Worm (Caenorhabditis elegans) whole organism, young adult: ENCODE measurements around the gene K11E4.6.
A peak's percentile ranks its signal among the peaks of the same experiment; 100 is the strongest.

Experiments used
- B0019.2 ChIP-seq: fragments of 200-800 bp; sonication (Bioruptor generic); conservative IDR thresholded peaks from 2 replicates; pipeline ENCODE4 v1.3.6; 2022; ENCODE audit warnings: missing genetic modification reagents, missing genetic modification characterization, missing compliant biosample characterization
- D2030.7 ChIP-seq: fragments of 200-800 bp; sonication (Bioruptor generic); IDR thresholded peaks from 2 replicates; pipeline ENCODE4 v1.3.6; 2022; ENCODE audit warnings: missing genetic modification reagents, missing genetic modification characterization, missing compliant biosample characterization
- F22D6.2 ChIP-seq: sonication (generic microtip); optimal IDR thresholded peaks from 2 replicates; lab custom pipeline; 2016; ENCODE audit warnings: mild to moderate bottlenecking, missing genetic modification characterization, missing compliant biosample characterization
- F57A8.1 ChIP-seq: fragments of 200-800 bp; sonication (Bioruptor generic); optimal IDR thresholded peaks from 2 replicates; lab custom pipeline; 2018; ENCODE audit warnings: mild to moderate bottlenecking, missing genetic modification characterization, moderate library complexity, missing compliant biosample characterization
- K11D2.4 ChIP-seq: fragments of 200-800 bp; sonication (Bioruptor generic); IDR thresholded peaks from 2 replicates; pipeline ENCODE4 v1.3.6; 2022; ENCODE audit warnings: missing genetic modification reagents, missing genetic modification characterization, missing compliant biosample characterization
- Y53G8AR.9 ChIP-seq: fragments of 200-800 bp; sonication (Bioruptor generic); conservative IDR thresholded peaks from 2 replicates; pipeline ENCODE4 v1.3.6; 2022; ENCODE audit warnings: missing genetic modification reagents, missing genetic modification characterization, missing compliant biosample characterization
- Y67H2A.10 ChIP-seq: fragments of 200-800 bp; sonication (Bioruptor generic); conservative IDR thresholded peaks from 2 replicates; pipeline ENCODE4 v1.3.6; 2022; ENCODE audit warnings: missing genetic modification reagents, missing genetic modification characterization, missing compliant biosample characterization
- Y95B8A.8 ChIP-seq: fragments of 200-800 bp; sonication (Bioruptor generic); IDR thresholded peaks from 2 replicates; pipeline ENCODE4 v1.3.6; 2022; ENCODE audit warnings: missing genetic modification reagents, missing genetic modification characterization, missing compliant biosample characterization
- ZK185.1 ChIP-seq: sonication (generic microtip); optimal IDR thresholded peaks from 2 replicates; lab custom pipeline; 2016; ENCODE audit warnings: mild to moderate bottlenecking, missing genetic modification characterization, missing compliant biosample characterization; ENCODE audit not compliant: poor library complexity, severe bottlenecking
- atf-7 ChIP-seq: sonication (generic microtip); optimal IDR thresholded peaks from 2 replicates; lab custom pipeline; 2017; ENCODE audit warnings: mild to moderate bottlenecking, missing genetic modification characterization, missing compliant biosample characterization
- bed-1 ChIP-seq: fragments of 200-800 bp; sonication (Bioruptor generic); IDR thresholded peaks from 2 replicates; pipeline ENCODE4 v1.3.6; 2022; ENCODE audit warnings: missing genetic modification reagents, missing genetic modification characterization, missing compliant biosample characterization
- cebp-1 ChIP-seq, 2 experiments: fragments of 200-800 bp in 1 of 2; sonication (Bioruptor generic) in 1 of 2; sonication (generic microtip) in 1 of 2; IDR thresholded peaks in 1 of 2; optimal IDR thresholded peaks in 1 of 2; 2 replicates each; pipeline versions ENCODE4 v1.3.6 to Lab custom; 2017 to 2022; ENCODE audit warnings: missing compliant biosample characterization in 2 of 2, missing genetic modification characterization in 2 of 2, mild to moderate bottlenecking in 1 of 2, missing genetic modification reagents in 1 of 2, moderate library complexity in 1 of 2
- ceh-100 ChIP-seq: fragments of 200-800 bp; sonication (Bioruptor generic); IDR thresholded peaks from 2 replicates; pipeline ENCODE4 v1.3.6; 2022; ENCODE audit warnings: missing genetic modification reagents, missing genetic modification characterization, missing compliant biosample characterization
- ceh-79 ChIP-seq: sonication (generic microtip); optimal IDR thresholded peaks from 2 replicates; lab custom pipeline; 2017; ENCODE audit warnings: mild to moderate bottlenecking, missing genetic modification characterization, missing compliant biosample characterization
- dpff-1 ChIP-seq: sonication (generic microtip); optimal IDR thresholded peaks from 2 replicates; lab custom pipeline; 2017; ENCODE audit warnings: mild to moderate bottlenecking, missing genetic modification characterization, missing compliant biosample characterization
- dpl-1 ChIP-seq: fragments of 150-350 bp; optimal IDR thresholded peaks from 2 replicates; lab custom pipeline; 2014; ENCODE audit warnings: missing biosample characterization, missing genetic modification reagents, missing genetic modification characterization
- egl-18 ChIP-seq: fragments of 200-800 bp; sonication (Bioruptor generic); IDR thresholded peaks from 2 replicates; pipeline ENCODE4 v1.3.6; 2022; ENCODE audit warnings: missing genetic modification reagents, missing genetic modification characterization, missing compliant biosample characterization
- egl-44 ChIP-seq: fragments of 200-800 bp; sonication (Bioruptor generic); IDR thresholded peaks from 2 replicates; pipeline ENCODE4 v1.3.6; 2022; ENCODE audit warnings: missing genetic modification reagents, missing genetic modification characterization, missing compliant biosample characterization
- ets-4 ChIP-seq: fragments of 200-800 bp; sonication (Bioruptor generic); optimal IDR thresholded peaks from 2 replicates; lab custom pipeline; 2018; ENCODE audit warnings: mild to moderate bottlenecking, missing genetic modification characterization, missing compliant biosample characterization
- fkh-3 ChIP-seq: sonication (generic microtip); optimal IDR thresholded peaks from 2 replicates; lab custom pipeline; 2016; ENCODE audit warnings: mild to moderate bottlenecking, missing genetic modification characterization, missing compliant biosample characterization
- gei-17 ChIP-seq: fragments of 200-800 bp; sonication (Bioruptor generic); optimal IDR thresholded peaks from 2 replicates; lab custom pipeline; 2018; ENCODE audit warnings: mild to moderate bottlenecking, missing genetic modification characterization, missing compliant biosample characterization
- hmg-20 ChIP-seq: fragments of 200-800 bp; sonication (Bioruptor generic); IDR thresholded peaks from 2 replicates; pipeline ENCODE4 v1.3.6; 2022; ENCODE audit warnings: missing genetic modification reagents, missing genetic modification characterization, missing compliant biosample characterization
- lin-54 ChIP-seq: fragments of 200-800 bp; sonication (Bioruptor generic); optimal IDR thresholded peaks from 2 replicates; lab custom pipeline; 2018; ENCODE audit warnings: mild to moderate bottlenecking, missing genetic modification characterization, missing compliant biosample characterization
- lir-1 ChIP-seq: fragments of 200-800 bp; sonication (Bioruptor generic); conservative IDR thresholded peaks from 2 replicates; pipeline ENCODE4 v1.3.6; 2022; ENCODE audit warnings: missing genetic modification reagents, missing genetic modification characterization, missing compliant biosample characterization
- lsl-1 ChIP-seq: fragments of 200-800 bp; sonication (Bioruptor generic); optimal IDR thresholded peaks from 2 replicates; lab custom pipeline; 2018; ENCODE audit warnings: mild to moderate bottlenecking, missing genetic modification characterization, moderate library complexity, missing compliant biosample characterization
- lsy-27 ChIP-seq: sonication (generic microtip); optimal IDR thresholded peaks from 2 replicates; lab custom pipeline; 2017; ENCODE audit warnings: missing genetic modification characterization, mild to moderate bottlenecking, missing compliant biosample characterization, antibody characterized with exemption, missing genotype, borderline replicate concordance; ENCODE audit not compliant: insufficient read depth
- madf-10 ChIP-seq: sonication (generic microtip); optimal IDR thresholded peaks from 2 replicates; lab custom pipeline; 2016; ENCODE audit warnings: mild to moderate bottlenecking, missing genetic modification characterization, missing compliant biosample characterization
- madf-6 ChIP-seq: fragments of 200-800 bp; sonication (Bioruptor generic); IDR thresholded peaks from 2 replicates; pipeline ENCODE4 v1.3.6; 2022; ENCODE audit warnings: missing genetic modification reagents, missing genetic modification characterization, missing compliant biosample characterization
- mcd-1 ChIP-seq: fragments of 200-800 bp; sonication (Bioruptor generic); IDR thresholded peaks from 2 replicates; pipeline ENCODE4 v1.3.6; 2022; ENCODE audit warnings: missing genetic modification reagents, missing genetic modification characterization, missing compliant biosample characterization
- mes-4 ChIP-seq: sonication (generic microtip); optimal IDR thresholded peaks from 2 replicates; lab custom pipeline; 2016; ENCODE audit warnings: missing genotype, missing genetic modification characterization, missing compliant biosample characterization
- mxl-1 ChIP-seq: sonication (generic microtip); optimal IDR thresholded peaks from 2 replicates; lab custom pipeline; 2016; ENCODE audit warnings: missing genetic modification characterization, missing compliant biosample characterization
- nhr-27 ChIP-seq: fragments of 200-800 bp; sonication (Bioruptor generic); optimal IDR thresholded peaks from 2 replicates; lab custom pipeline; 2018; ENCODE audit warnings: mild to moderate bottlenecking, missing genetic modification characterization, moderate library complexity, missing compliant biosample characterization
- pha-4 ChIP-seq: fragments of 150-350 bp; sonication (generic microtip); optimal IDR thresholded peaks from 2 replicates; lab custom pipeline; 2014; ENCODE audit warnings: missing biosample characterization, missing genetic modification reagents, missing genetic modification characterization
- rcor-1 ChIP-seq: fragments of 200-800 bp; sonication (Bioruptor generic); IDR thresholded peaks from 2 replicates; pipeline ENCODE4 v1.3.6; 2022; ENCODE audit warnings: missing genetic modification reagents, missing genetic modification characterization, missing compliant biosample characterization
- rec-8 ChIP-seq, 2 experiments: sonication (generic microtip); optimal IDR thresholded peaks; 2 replicates each; lab custom pipeline; 2016; ENCODE audit warnings: mild to moderate bottlenecking in 2 of 2, missing genetic modification characterization in 2 of 2, missing genetic modification reagents in 2 of 2, missing genotype in 2 of 2, missing biosample characterization in 1 of 2, missing compliant biosample characterization in 1 of 2, moderate library complexity in 1 of 2
- sdz-38 ChIP-seq: sonication (generic microtip); optimal IDR thresholded peaks from 2 replicates; lab custom pipeline; 2016; ENCODE audit warnings: missing genotype, missing genetic modification characterization, missing compliant biosample characterization
- sea-2 ChIP-seq: fragments of 200-800 bp; sonication (Bioruptor generic); IDR thresholded peaks from 2 replicates; pipeline ENCODE4 v1.3.6; 2022; ENCODE audit warnings: missing genetic modification characterization, missing compliant biosample characterization
- snpc-1.1 ChIP-seq: sonication (generic microtip); optimal IDR thresholded peaks from 2 replicates; lab custom pipeline; 2017; ENCODE audit warnings: missing genetic modification characterization, mild to moderate bottlenecking, missing compliant biosample characterization, antibody characterized with exemption, moderate library complexity, missing genotype, missing genetic modification reagents; ENCODE audit not compliant: insufficient read depth
- snpc-3.4 ChIP-seq: sonication (generic microtip); optimal IDR thresholded peaks from 2 replicates; lab custom pipeline; 2017; ENCODE audit warnings: missing genetic modification characterization, mild to moderate bottlenecking, missing compliant biosample characterization, antibody characterized with exemption, moderate library complexity, missing genotype, missing genetic modification reagents
- snpc-4 ChIP-seq, 5 experiments: fragments of 150-350 bp in 1 of 5; sonication (generic microtip) in 4 of 5; optimal IDR thresholded peaks; 2 replicates each; lab custom pipeline; 2014 to 2018; ENCODE audit warnings: missing genetic modification characterization in 5 of 5, missing biosample characterization in 3 of 5, antibody characterized with exemption in 2 of 5, mild to moderate bottlenecking in 2 of 5, missing compliant biosample characterization in 2 of 5, missing genotype in 2 of 5, moderate library complexity in 2 of 5, missing genetic modification reagents in 1 of 5
- sptf-2 ChIP-seq: fragments of 200-800 bp; sonication (Bioruptor generic); optimal IDR thresholded peaks from 2 replicates; lab custom pipeline; 2018; ENCODE audit warnings: mild to moderate bottlenecking, missing genetic modification characterization, missing compliant biosample characterization
- unc-62 ChIP-seq: fragments of 150-350 bp; optimal IDR thresholded peaks from 2 replicates; lab custom pipeline; 2014; ENCODE audit warnings: missing biosample characterization, missing genetic modification reagents, missing genetic modification characterization
- zfh-2 ChIP-seq: fragments of 200-800 bp; sonication (Bioruptor generic); conservative IDR thresholded peaks from 2 replicates; pipeline ENCODE4 v1.3.6; 2022; ENCODE audit warnings: missing genetic modification reagents, missing genetic modification characterization, missing compliant biosample characterization
- ztf-3 ChIP-seq: fragments of 200-800 bp; sonication (Bioruptor generic); optimal IDR thresholded peaks from 2 replicates; lab custom pipeline; 2018; ENCODE audit warnings: mild to moderate bottlenecking, missing genetic modification characterization, missing compliant biosample characterization
- ztf-6 ChIP-seq: fragments of 200-800 bp; sonication (Bioruptor generic); IDR thresholded peaks from 2 replicates; pipeline ENCODE4 v1.3.6; 2022; ENCODE audit warnings: missing genetic modification reagents, missing genetic modification characterization, missing compliant biosample characterization

Gene K11E4.6

DNA sequence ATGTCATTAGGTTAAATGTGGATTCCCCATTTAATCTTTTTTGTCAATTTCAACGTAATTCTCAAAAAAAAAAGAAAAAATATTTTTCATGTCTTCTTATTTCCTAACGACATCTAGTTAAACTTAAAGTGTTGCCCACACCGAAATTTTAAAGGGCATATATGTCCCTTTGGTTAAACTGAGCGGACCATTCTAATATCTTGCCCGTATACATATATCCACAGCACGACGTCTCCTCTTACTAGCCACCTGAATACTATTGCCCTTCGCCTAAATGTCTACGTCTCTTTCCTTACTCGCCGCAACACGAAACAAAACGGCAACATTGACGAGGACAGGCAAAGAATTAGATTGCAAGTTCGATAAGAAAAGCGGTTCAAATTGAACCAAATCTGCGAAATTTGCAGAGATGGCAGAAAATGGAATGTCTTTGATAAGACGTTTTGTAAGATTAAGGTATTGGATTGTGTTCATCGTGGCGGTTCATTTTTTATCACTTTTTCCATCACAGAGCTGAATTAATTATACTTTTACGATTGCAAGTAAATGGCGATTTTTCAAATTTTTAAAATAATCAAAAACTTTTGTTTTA is 23.7 kb upstream of the K11E4.6 start:
- TF ChIP-seq bed-1 (GFP tag; lab: Robert Waterston, UW) (peak; percentile 90; the same call in 1 of the 2 replicates), hmg-20 (GFP tag; lab: Robert Waterston, UW) (peak; percentile 97), lir-1 (peak; percentile 94), dpl-1 (GFP tag; lab: Kevin White, UChicago) (no peak), dpff-1 (tag; lab: Kevin White, UChicago) (peak; percentile 87), D2030.7 (GFP tag; lab: Robert Waterston, UW) (no peak), snpc-1.1 (no peak), snpc-3.4 (tag; lab: Kevin White, UChicago) (peak; percentile 23), mcd-1 (peak; percentile 92), lin-54 (GFP tag; lab: Kevin White, UChicago) (peak; percentile 91), rcor-1 (GFP tag; lab: Robert Waterston, UW) (peak; percentile 98), mxl-1 (tag; lab: Kevin White, UChicago) (peak; percentile 86), ceh-100 (GFP tag; lab: Robert Waterston, UW) (peak; percentile 79), F57A8.1 (GFP tag; lab: Kevin White, UChicago) (peak; percentile 92), snpc-4 (GFP tag; optimal IDR thresholded peaks at IDR 0.05; lab: Kevin White, UChicago) (peak; percentile 42), snpc-4 (tag; optimal IDR thresholded peaks at IDR 0.05; lab: Kevin White, UChicago) (peak; percentile 60 to 91 (median 85)), mes-4 (no peak), atf-7 (tag; lab: Kevin White, UChicago) (peak; percentile 99), K11D2.4 (GFP tag; lab: Robert Waterston, UW) (peak; percentile 99), sptf-2 (GFP tag; lab: Kevin White, UChicago) (peak; percentile 47), Y67H2A.10 (0 out of 2 replicates have a peak, but pooled peaks have one; percentile 34), ets-4 (GFP tag; lab: Kevin White, UChicago) (peak; percentile 93), pha-4 (tag; lab: Kevin White, UChicago) (peak; percentile 95), Y53G8AR.9 (GFP tag; lab: Robert Waterston, UW) (peak; percentile 97), sea-2 (GFP tag; lab: Robert Waterston, UW) (0 out of 2 replicates have a peak, but pooled peaks have one; percentile 51), madf-10 (tag; lab: Kevin White, UChicago) (peak; percentile 97), F22D6.2 (tag; lab: Kevin White, UChicago) (peak; percentile 97), ztf-6 (peak; percentile 85), Y95B8A.8 (peak; percentile 73; the same call in 1 of the 2 replicates), nhr-27 (tag; lab: Kevin White, UChicago) (peak; percentile 97), ZK185.1 (tag; lab: Kevin White, UChicago) (peak; percentile 99), madf-6 (GFP tag; lab: Robert Waterston, UW) (no peak), unc-62 (GFP tag; lab: Kevin White, UChicago) (peak; percentile 50), ztf-3 (GFP tag; lab: Kevin White, UChicago) (peak; percentile 86), egl-18 (GFP tag; lab: Robert Waterston, UW) (peak; percentile 98), zfh-2 (no peak), egl-44 (peak; percentile 91), fkh-3 (no peak), lsl-1 (no peak), rec-8 (tag; optimal IDR thresholded peaks at IDR 0.05; lab: Kevin White, UChicago) (no peak), gei-17 (GFP tag; lab: Kevin White, UChicago) (peak; percentile 98), ceh-79 (tag; lab: Kevin White, UChicago) (peak; percentile 78), sdz-38 (tag; lab: Kevin White, UChicago) (no peak), cebp-1 (GFP tag; IDR thresholded peaks at IDR 0.05; lab: Robert Waterston, UW) (peak; percentile 75), cebp-1 (tag; optimal IDR thresholded peaks at IDR 0.05; lab: Kevin White, UChicago) (peak; percentile 98), B0019.2 (GFP tag; lab: Robert Waterston, UW) (no peak), lsy-27 (peak; percentile 27)
